Worm (Caenorhabditis elegans) whole organism, young adult: ENCODE data around the gene R11D1.3.

Source experiments
- C06A6.2 ChIP-seq: fragments of 200-800 bp; sonication (Bioruptor generic); conservative IDR thresholded peaks from 2 replicates; pipeline ENCODE4 v1.3.6; 2022; ENCODE audit warnings: missing genetic modification characterization, missing compliant biosample characterization
- F22D6.2 ChIP-seq: sonication (generic microtip); optimal IDR thresholded peaks from 2 replicates; lab custom pipeline; 2016; ENCODE audit warnings: mild to moderate bottlenecking, missing genetic modification characterization, missing compliant biosample characterization
- T07F8.4 ChIP-seq: sonication (generic microtip); optimal IDR thresholded peaks from 2 replicates; lab custom pipeline; 2016; ENCODE audit warnings: mild to moderate bottlenecking, missing genetic modification characterization, moderate library complexity, missing compliant biosample characterization
- ceh-27 ChIP-seq: fragments of 200-800 bp; sonication (Bioruptor generic); optimal IDR thresholded peaks from 2 replicates; lab custom pipeline; 2018; ENCODE audit warnings: mild to moderate bottlenecking, missing genetic modification characterization, moderate library complexity, missing compliant biosample characterization
- ceh-40 ChIP-seq: fragments of 200-800 bp; sonication (Bioruptor generic); IDR thresholded peaks from 2 replicates; pipeline ENCODE4 v1.3.6; 2022; ENCODE audit warnings: missing genetic modification characterization, missing compliant biosample characterization
- ceh-91 ChIP-seq: fragments of 200-800 bp; sonication (Bioruptor generic); IDR thresholded peaks from 2 replicates; pipeline ENCODE4 v1.3.6; 2022; ENCODE audit warnings: missing genetic modification reagents, missing genetic modification characterization, missing compliant biosample characterization
- ets-4 ChIP-seq: fragments of 200-800 bp; sonication (Bioruptor generic); optimal IDR thresholded peaks from 2 replicates; lab custom pipeline; 2018; ENCODE audit warnings: mild to moderate bottlenecking, missing genetic modification characterization, missing compliant biosample characterization
- let-526 ChIP-seq: fragments of 200-800 bp; sonication (Bioruptor generic); IDR thresholded peaks from 2 replicates; pipeline ENCODE4 v1.3.6; 2022; ENCODE audit warnings: missing genetic modification reagents, missing genetic modification characterization, missing compliant biosample characterization
- nfyb-1 ChIP-seq: fragments of 200-800 bp; sonication (Bioruptor generic); IDR thresholded peaks from 2 replicates; pipeline ENCODE4 v1.3.6; 2022; ENCODE audit warnings: missing genetic modification reagents, missing genetic modification characterization, missing compliant biosample characterization
- nhr-179 ChIP-seq: sonication (generic microtip); optimal IDR thresholded peaks from 2 replicates; lab custom pipeline; 2016; ENCODE audit warnings: mild to moderate bottlenecking, missing genetic modification characterization, missing compliant biosample characterization
- nhr-27 ChIP-seq: fragments of 200-800 bp; sonication (Bioruptor generic); optimal IDR thresholded peaks from 2 replicates; lab custom pipeline; 2018; ENCODE audit warnings: mild to moderate bottlenecking, missing genetic modification characterization, moderate library complexity, missing compliant biosample characterization
- rec-8 ChIP-seq, 2 experiments: sonication (generic microtip); optimal IDR thresholded peaks; 2 replicates each; lab custom pipeline; 2016; ENCODE audit warnings: mild to moderate bottlenecking in 2 of 2, missing genetic modification characterization in 2 of 2, missing genetic modification reagents in 2 of 2, missing genotype in 2 of 2, missing biosample characterization in 1 of 2, missing compliant biosample characterization in 1 of 2, moderate library complexity in 1 of 2
- snpc-3.4 ChIP-seq: sonication (generic microtip); optimal IDR thresholded peaks from 2 replicates; lab custom pipeline; 2017; ENCODE audit warnings: missing genetic modification characterization, mild to moderate bottlenecking, missing compliant biosample characterization, antibody characterized with exemption, moderate library complexity, missing genotype, missing genetic modification reagents

DNA sequence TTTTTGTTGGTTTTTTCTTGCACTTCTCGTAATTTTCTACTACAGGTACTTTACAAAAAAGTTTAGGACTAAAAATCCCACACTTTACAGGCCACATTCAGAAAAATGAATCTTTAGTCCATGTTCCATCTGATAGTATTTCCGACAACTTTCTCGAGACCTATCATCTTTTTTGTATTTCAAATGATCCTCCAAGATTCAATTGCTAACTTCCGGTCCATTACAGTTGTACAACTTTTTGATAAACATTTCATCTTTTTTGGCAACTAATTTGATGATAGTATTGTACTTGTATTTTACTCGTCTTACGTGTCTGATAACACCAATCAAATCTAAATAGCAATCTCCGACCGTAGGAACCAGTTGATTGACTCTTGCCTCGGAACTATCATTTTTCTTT is 44.5 kb downstream of the R11D1.3 start:
- TF ChIP-seq T07F8.4 (tag; lab: Kevin White, UChicago) (no peak), nhr-27 (no peak), ceh-27 (no peak), C06A6.2 (GFP tag; lab: Robert Waterston, UW) (no peak), let-526 (no peak), rec-8 (tag; optimal IDR thresholded peaks at IDR 0.05; lab: Kevin White, UChicago) (no peak), ceh-40 (GFP tag; lab: Robert Waterston, UW) (no peak), nfyb-1 (GFP tag; lab: Robert Waterston, UW) (no peak), nhr-179 (no peak), snpc-3.4 (no peak), ets-4 (no peak), ceh-91 (GFP tag; lab: Robert Waterston, UW) (no peak), F22D6.2 (tag; lab: Kevin White, UChicago) (no peak)
